Fruit fly (Drosophila melanogaster) whole organism, embryonic: Measurements from ENCODE around the gene stg.

Source experiments
- B-H1 ChIP-seq: fragments of 200-800 bp; sonication (Bioruptor generic); IDR thresholded peaks from 3 replicates; pipeline ENCODE4 v1.3.6; 2022; ENCODE audit warnings: missing biosample characterization, missing genetic modification characterization
- CG10366 ChIP-seq: fragments of 200-800 bp; sonication (Bioruptor generic); IDR thresholded peaks from 2 replicates; pipeline ENCODE4 v1.3.6; 2022; ENCODE audit warnings: missing biosample characterization, missing genetic modification characterization
- CG11695 ChIP-seq: fragments of 200-800 bp; sonication (Bioruptor generic); IDR thresholded peaks from 3 replicates; pipeline ENCODE4 v1.3.6; 2022; ENCODE audit warnings: missing biosample characterization, missing genetic modification characterization
- CG12299 ChIP-seq: fragments of 200-800 bp; sonication (Bioruptor generic); optimal IDR thresholded peaks from 2 replicates; lab custom pipeline; 2018; ENCODE audit warnings: missing biosample characterization, mild to moderate bottlenecking, missing genetic modification characterization
- CG13775 ChIP-seq: fragments of 200-800 bp; sonication (Bioruptor generic); optimal IDR thresholded peaks from 3 replicates; lab custom pipeline; 2017; ENCODE audit warnings: missing biosample characterization, mild to moderate bottlenecking, missing genetic modification characterization
- CG15269 ChIP-seq: fragments of 200-800 bp; sonication (Bioruptor generic); optimal IDR thresholded peaks from 2 replicates; lab custom pipeline; 2018; ENCODE audit warnings: missing biosample characterization, mild to moderate bottlenecking, missing genetic modification characterization, moderate library complexity
- CG15601 ChIP-seq: fragments of 200-800 bp; sonication (Bioruptor generic); optimal IDR thresholded peaks from 3 replicates; lab custom pipeline; 2019; ENCODE audit warnings: missing biosample characterization, mild to moderate bottlenecking, missing genetic modification characterization, moderate library complexity
- CG18011 ChIP-seq: fragments of 200-800 bp; sonication (Bioruptor generic); optimal IDR thresholded peaks from 2 replicates; lab custom pipeline; 2017; ENCODE audit warnings: missing biosample characterization, missing genetic modification characterization, mild to moderate bottlenecking, moderate library complexity, missing genotype
- CG18476 ChIP-seq: fragments of 200-800 bp; sonication (Bioruptor generic); optimal IDR thresholded peaks from 2 replicates; lab custom pipeline; 2016; ENCODE audit warnings: missing biosample characterization, mild to moderate bottlenecking, missing genetic modification characterization
- CG18619 ChIP-seq: fragments of 200-800 bp; sonication (Bioruptor generic); optimal IDR thresholded peaks from 3 replicates; lab custom pipeline; 2017; ENCODE audit warnings: missing biosample characterization, mild to moderate bottlenecking, missing genetic modification characterization
- CG2678 ChIP-seq: fragments of 200-800 bp; sonication (Bioruptor generic); optimal IDR thresholded peaks from 3 replicates; lab custom pipeline; 2019; ENCODE audit warnings: missing biosample characterization, mild to moderate bottlenecking, missing genetic modification characterization, moderate library complexity
- CG30020 ChIP-seq: fragments of 200-800 bp; optimal IDR thresholded peaks from 2 replicates; lab custom pipeline; 2019; ENCODE audit warnings: missing biosample characterization, mild to moderate bottlenecking, missing genetic modification characterization, moderate library complexity
- CG30403 ChIP-seq: fragments of 200-800 bp; sonication (Bioruptor generic); optimal IDR thresholded peaks from 3 replicates; lab custom pipeline; 2016; ENCODE audit warnings: missing biosample characterization, missing genetic modification characterization
- CG4617 ChIP-seq: fragments of 200-800 bp; sonication (Bioruptor generic); optimal IDR thresholded peaks from 3 replicates; lab custom pipeline; 2016; ENCODE audit warnings: missing biosample characterization, missing genetic modification characterization, borderline replicate concordance
- CG6765 ChIP-seq: fragments of 200-800 bp; sonication (Bioruptor generic); optimal IDR thresholded peaks from 3 replicates; lab custom pipeline; 2017; ENCODE audit warnings: missing biosample characterization, mild to moderate bottlenecking, missing genetic modification characterization
- CG8281 ChIP-seq: fragments of 200-800 bp; sonication (Bioruptor generic); optimal IDR thresholded peaks from 2 replicates; lab custom pipeline; 2018; ENCODE audit warnings: missing biosample characterization, mild to moderate bottlenecking, missing genetic modification characterization, moderate library complexity
- CG8765 ChIP-seq: fragments of 200-800 bp; sonication (Bioruptor generic); IDR thresholded peaks from 2 replicates; pipeline ENCODE4 v1.3.6; 2022; ENCODE audit warnings: missing biosample characterization, missing genetic modification characterization
- CG9437 ChIP-seq: fragments of 200-800 bp; sonication (Bioruptor generic); optimal IDR thresholded peaks from 2 replicates; lab custom pipeline; 2018; ENCODE audit warnings: missing biosample characterization, mild to moderate bottlenecking, missing genetic modification characterization
- CG9727 ChIP-seq: fragments of 200-800 bp; sonication (Bioruptor generic); optimal IDR thresholded peaks from 3 replicates; lab custom pipeline; 2017; ENCODE audit warnings: missing biosample characterization, mild to moderate bottlenecking, missing genetic modification characterization
- CG9797 ChIP-seq: fragments of 200-800 bp; sonication (Bioruptor generic); optimal IDR thresholded peaks from 3 replicates; lab custom pipeline; 2018; ENCODE audit warnings: missing biosample characterization, mild to moderate bottlenecking, missing genetic modification characterization
- Drgx ChIP-seq: fragments of 200-800 bp; sonication (Bioruptor generic); IDR thresholded peaks from 2 replicates; pipeline ENCODE4 v1.3.6; 2022; ENCODE audit warnings: missing biosample characterization, missing genetic modification characterization
- Eip74EF ChIP-seq, 2 experiments: fragments of 200-800 bp in 1 of 2; fragments of >200 bp in 1 of 2; sonication (Bioruptor generic) in 1 of 2; optimal IDR thresholded peaks; 2 replicates each; lab custom pipeline; 2017 to 2019; ENCODE audit warnings: missing biosample characterization in 2 of 2, missing genetic modification characterization in 2 of 2, mild to moderate bottlenecking in 1 of 2, moderate library complexity in 1 of 2
- Ets65A ChIP-seq: fragments of 200-800 bp; sonication (Bioruptor generic); peaks from one replicate; lab custom pipeline; 2016; ENCODE audit warnings: missing biosample characterization, missing genetic modification characterization
- Fer3 ChIP-seq: fragments of 200-800 bp; sonication (Bioruptor generic); optimal IDR thresholded peaks from 2 replicates; lab custom pipeline; 2018; ENCODE audit warnings: missing biosample characterization, mild to moderate bottlenecking, missing genetic modification characterization, moderate library complexity
- Hmr ChIP-seq: fragments of 200-800 bp; sonication (Bioruptor generic); optimal IDR thresholded peaks from 3 replicates; lab custom pipeline; 2017; ENCODE audit warnings: mild to moderate bottlenecking, missing biosample characterization, missing genetic modification reagents, missing genetic modification characterization
- Lim3 ChIP-seq: fragments of 200-800 bp; sonication (Bioruptor generic); IDR thresholded peaks from 2 replicates; pipeline ENCODE4 v1.3.6; 2022; ENCODE audit warnings: missing biosample characterization, missing genetic modification characterization
- Xrp1 ChIP-seq: fragments of 200-800 bp; sonication (Bioruptor generic); IDR thresholded peaks from 2 replicates; pipeline ENCODE4 v1.3.6; 2022; ENCODE audit warnings: missing biosample characterization, missing genetic modification characterization
- ac ChIP-seq: fragments of 200-800 bp; sonication (Bioruptor generic); optimal IDR thresholded peaks from 3 replicates; lab custom pipeline; 2017; ENCODE audit warnings: missing biosample characterization, mild to moderate bottlenecking, missing genetic modification characterization
- aop ChIP-seq: fragments of 200-800 bp; sonication (Bioruptor generic); IDR thresholded peaks from 2 replicates; pipeline ENCODE4 v1.3.6; 2022; ENCODE audit warnings: missing biosample characterization, missing genetic modification characterization
- bowl ChIP-seq: fragments of 200-800 bp; sonication (Bioruptor generic); IDR thresholded peaks from 2 replicates; pipeline ENCODE4 v1.3.6; 2022; ENCODE audit warnings: missing biosample characterization, missing genetic modification characterization
- corto ChIP-seq: fragments of 200-800 bp; sonication (Bioruptor generic); optimal IDR thresholded peaks from 2 replicates; lab custom pipeline; 2016; ENCODE audit warnings: missing biosample characterization, mild to moderate bottlenecking, missing genetic modification characterization, moderate library complexity
- croc ChIP-seq: fragments of 200-800 bp; sonication (Bioruptor generic); conservative IDR thresholded peaks from 3 replicates; pipeline ENCODE4 v1.3.6; 2022; ENCODE audit warnings: missing biosample characterization, missing genetic modification characterization
- dpn ChIP-seq, 2 experiments: fragments of 200-800 bp; sonication (Bioruptor generic); optimal IDR thresholded peaks; 3 replicates each; lab custom pipeline; 2016; ENCODE audit warnings: missing biosample characterization in 2 of 2, missing genetic modification characterization in 2 of 2
- grau ChIP-seq: fragments of 200-800 bp; optimal IDR thresholded peaks from 3 replicates; lab custom pipeline; 2019; ENCODE audit warnings: missing biosample characterization, mild to moderate bottlenecking, missing genetic modification characterization, moderate library complexity
- h ChIP-seq: fragments of >200 bp; optimal IDR thresholded peaks from 2 replicates; lab custom pipeline; 2017
- ham ChIP-seq: fragments of 200-800 bp; sonication (Bioruptor generic); IDR thresholded peaks from 2 replicates; pipeline ENCODE4 v1.3.6; 2022; ENCODE audit warnings: missing biosample characterization, missing genetic modification characterization
- ind ChIP-seq: fragments of 200-800 bp; sonication (Bioruptor generic); optimal IDR thresholded peaks from 3 replicates; lab custom pipeline; 2016; ENCODE audit warnings: missing biosample characterization, missing genetic modification characterization
- nau ChIP-seq: fragments of 200-800 bp; sonication (Bioruptor generic); optimal IDR thresholded peaks from 3 replicates; lab custom pipeline; 2017; ENCODE audit warnings: missing biosample characterization, mild to moderate bottlenecking, missing genetic modification characterization, missing genetic modification reagents
- nerfin-1 ChIP-seq: fragments of 200-800 bp; sonication (Bioruptor generic); optimal IDR thresholded peaks from 3 replicates; lab custom pipeline; 2019; ENCODE audit warnings: missing biosample characterization, mild to moderate bottlenecking, missing genetic modification characterization, moderate library complexity
- onecut ChIP-seq: fragments of 200-800 bp; sonication (Bioruptor generic); IDR thresholded peaks from 2 replicates; pipeline ENCODE4 v1.3.6; 2022; ENCODE audit warnings: missing biosample characterization, missing genetic modification characterization
- org-1 ChIP-seq: fragments of 200-800 bp; sonication (Bioruptor generic); optimal IDR thresholded peaks from 2 replicates; lab custom pipeline; 2017; ENCODE audit warnings: missing biosample characterization, missing genetic modification characterization
- pho ChIP-seq: fragments of 200-800 bp; sonication (Bioruptor generic); optimal IDR thresholded peaks from 2 replicates; lab custom pipeline; 2016; ENCODE audit warnings: missing biosample characterization, missing genetic modification characterization
- pita ChIP-seq: fragments of 200-800 bp; sonication (Bioruptor generic); optimal IDR thresholded peaks from 2 replicates; lab custom pipeline; 2017; ENCODE audit warnings: missing biosample characterization, mild to moderate bottlenecking, missing genetic modification characterization
- seq ChIP-seq: fragments of 200-800 bp; sonication (Bioruptor generic); IDR thresholded peaks from 2 replicates; pipeline ENCODE4 v1.3.6; 2022; ENCODE audit warnings: missing biosample characterization, missing genetic modification characterization
- sima ChIP-seq: fragments of 200-800 bp; sonication (Bioruptor generic); optimal IDR thresholded peaks from 2 replicates; lab custom pipeline; 2016; ENCODE audit warnings: missing biosample characterization, missing genetic modification characterization
- sisA ChIP-seq: fragments of 200-800 bp; sonication (Bioruptor generic); IDR thresholded peaks from 2 replicates; pipeline ENCODE4 v1.3.6; 2022; ENCODE audit warnings: missing biosample characterization, missing genetic modification characterization
- so ChIP-seq: fragments of 200-800 bp; sonication (Bioruptor generic); IDR thresholded peaks from 3 replicates; pipeline ENCODE4 v1.3.6; 2022; ENCODE audit warnings: missing biosample characterization, missing genetic modification characterization
- ssp ChIP-seq: fragments of 200-800 bp; sonication (Bioruptor generic); IDR thresholded peaks from 2 replicates; pipeline ENCODE4 v1.3.6; 2022; ENCODE audit warnings: missing biosample characterization, missing genetic modification characterization
- stc ChIP-seq: fragments of 200-800 bp; sonication (Bioruptor generic); IDR thresholded peaks from 2 replicates; pipeline ENCODE4 v1.3.6; 2022; ENCODE audit warnings: missing biosample characterization, missing genetic modification characterization
- sug ChIP-seq: fragments of 200-800 bp; optimal IDR thresholded peaks from 2 replicates; lab custom pipeline; 2019; ENCODE audit warnings: missing biosample characterization, mild to moderate bottlenecking, missing genetic modification characterization, moderate library complexity
- vfl ChIP-seq: fragments of 200-800 bp; sonication (Bioruptor generic); optimal IDR thresholded peaks from 2 replicates; lab custom pipeline; 2016; ENCODE audit warnings: missing biosample characterization, missing genetic modification characterization

Gene stg

dm6 chr3R:29207996-29208395 lies 47.6 kb downstream of the stg start (continued):
- no peak for TF ChIP-seq ham
- peak; percentile 57; the same call in 1 of the 3 replicates for TF ChIP-seq so
- TF ChIP-seq h, result no peak
- TF ChIP-seq nau (GFP tag; lab: Kevin White, UChicago), result peak; percentile 53
- peak; percentile 92 for TF ChIP-seq Drgx (GFP tag; lab: Robert Waterston, UW)
- peak; percentile 43 for TF ChIP-seq CG18476
- TF ChIP-seq corto (GFP tag; lab: Kevin White, UChicago), result peak; percentile 22
- no peak for TF ChIP-seq CG6765 (GFP tag; lab: Kevin White, UChicago)
- peak; percentile 59; the same call in 2 of the 3 replicates for TF ChIP-seq B-H1
- peak; percentile 39 for TF ChIP-seq CG8281 (tag; lab: Kevin White, UChicago)
- TF ChIP-seq dpn (GFP tag; optimal IDR thresholded peaks at IDR 0.05; lab: Kevin White, UChicago), result peak; percentile 14 to 61
- TF ChIP-seq Hmr, result peak; percentile 42
- peak; percentile 56 for TF ChIP-seq Fer3 (tag; lab: Kevin White, UChicago)
- no peak for TF ChIP-seq CG9797 (GFP tag; lab: Kevin White, UChicago)
- peak; percentile 60 for TF ChIP-seq seq (GFP tag; lab: Robert Waterston, UW)
- peak; percentile 83 for TF ChIP-seq CG15269
- peak; percentile 30 for TF ChIP-seq CG9727 (GFP tag; lab: Kevin White, UChicago)
- TF ChIP-seq CG18011, result peak; percentile 15
- peak; percentile 56 for TF ChIP-seq sisA (GFP tag; lab: Robert Waterston, UW)
- TF ChIP-seq CG18619, result peak; percentile 32
- TF ChIP-seq org-1 (GFP tag; lab: Kevin White, UChicago), result peak; percentile 50
- TF ChIP-seq pita (GFP tag; lab: Kevin White, UChicago), result no peak
- peak; percentile 41 for TF ChIP-seq CG9437 (GFP tag; lab: Kevin White, UChicago)
- peak; percentile 70 for TF ChIP-seq grau (tag; lab: Kevin White, UChicago)
- TF ChIP-seq croc, result peak; percentile 51; the same call in 2 of the 3 replicates
- peak; percentile 26; the same call in 1 of the 2 replicates for TF ChIP-seq ssp (GFP tag; lab: Robert Waterston, UW)
- peak; percentile 62 for TF ChIP-seq onecut (GFP tag; lab: Robert Waterston, UW)
- 0 out of 2 replicates have a peak, but pooled peaks have one; percentile 30 for TF ChIP-seq CG8765 (GFP tag; lab: Robert Waterston, UW)
- TF ChIP-seq ac (GFP tag; lab: Kevin White, UChicago), result no peak
- peak; percentile 69 for TF ChIP-seq CG15601
- TF ChIP-seq CG30403, result peak; percentile 61
- peak; percentile 79 for TF ChIP-seq CG10366 (GFP tag; lab: Robert Waterston, UW)
- peak; percentile 79 for TF ChIP-seq CG2678 (tag; lab: Kevin White, UChicago)
- TF ChIP-seq nerfin-1 (tag; lab: Kevin White, UChicago), result peak; percentile 52
- TF ChIP-seq bowl (GFP tag; lab: Robert Waterston, UW), result 0 out of 2 replicates have a peak, but pooled peaks have one; percentile 28
- TF ChIP-seq sima, result no peak
- peak; percentile 71 for TF ChIP-seq stc
- peak; percentile 72 for TF ChIP-seq CG11695
- peak in 1 of 2 experiments; percentile 71 for TF ChIP-seq Eip74EF (GFP tag; optimal IDR thresholded peaks at IDR 0.05; lab: Kevin White, UChicago)
- TF ChIP-seq vfl (GFP tag; lab: Kevin White, UChicago), result no peak
- TF ChIP-seq ind (GFP tag; lab: Kevin White, UChicago), result peak; percentile 71
- peak; percentile 26; the same call in 1 of the 2 replicates for TF ChIP-seq aop (GFP tag; lab: Robert Waterston, UW)
- peak; percentile 13 for TF ChIP-seq CG4617 (GFP tag; lab: Kevin White, UChicago)
- peak; percentile 75 for TF ChIP-seq Xrp1 (GFP tag; lab: Robert Waterston, UW)
- peak; percentile 15 for TF ChIP-seq CG30020
- TF ChIP-seq pho (GFP tag; lab: Kevin White, UChicago), result no peak
- peak; percentile 25 for TF ChIP-seq CG12299
- TF ChIP-seq sug (tag; lab: Kevin White, UChicago), result no peak
- peak; percentile 29 for TF ChIP-seq CG13775
- TF ChIP-seq Ets65A (GFP tag; lab: Kevin White, UChicago), result peak; percentile 81
- TF ChIP-seq Lim3 (GFP tag; lab: Robert Waterston, UW), result 0 out of 2 replicates have a peak, but pooled peaks have one; percentile 18
